Worm (Caenorhabditis elegans) whole organism, mixed stage, embryonic: ENCODE data around the gene set-5.

Experiments
- M03D4.4 ChIP-seq: sonication (generic microtip); optimal IDR thresholded peaks from 2 replicates; lab custom pipeline; 2017; ENCODE audit warnings: mild to moderate bottlenecking, missing genetic modification characterization, missing compliant biosample characterization
- bed-3 ChIP-seq: fragments of 200-800 bp; sonication (Bioruptor generic); optimal IDR thresholded peaks from 3 replicates; lab custom pipeline; 2018; ENCODE audit warnings: mild to moderate bottlenecking, missing genetic modification characterization, moderate library complexity, missing compliant biosample characterization
- blmp-1 ChIP-seq: fragments of 150-350 bp; optimal IDR thresholded peaks from 2 replicates; lab custom pipeline; 2014; ENCODE audit warnings: missing biosample characterization, missing genetic modification characterization
- ceh-39 ChIP-seq: fragments of 150-350 bp; optimal IDR thresholded peaks from 2 replicates; lab custom pipeline; 2014; ENCODE audit warnings: missing biosample characterization, missing genetic modification characterization
- ceh-43 ChIP-seq: fragments of 200-800 bp; sonication (Bioruptor generic); optimal IDR thresholded peaks from 2 replicates; lab custom pipeline; 2018; ENCODE audit warnings: mild to moderate bottlenecking, missing genetic modification characterization, moderate library complexity, missing compliant biosample characterization
- ceh-83 ChIP-seq: fragments of 200-800 bp; sonication (Bioruptor generic); optimal IDR thresholded peaks from 2 replicates; lab custom pipeline; 2018; ENCODE audit warnings: mild to moderate bottlenecking, missing genetic modification characterization, missing compliant biosample characterization
- ces-1 ChIP-seq: fragments of 150-350 bp; optimal IDR thresholded peaks from 2 replicates; lab custom pipeline; 2014; ENCODE audit warnings: missing biosample characterization, missing genetic modification reagents, missing genetic modification characterization
- cnd-1 ChIP-seq: fragments of 200-800 bp; sonication (Bioruptor generic); optimal IDR thresholded peaks from 2 replicates; lab custom pipeline; 2018; ENCODE audit warnings: mild to moderate bottlenecking, missing genetic modification characterization, missing compliant biosample characterization
- drap-1 ChIP-seq: fragments of 200-800 bp; sonication (Bioruptor generic); optimal IDR thresholded peaks from 3 replicates; lab custom pipeline; 2018; ENCODE audit warnings: mild to moderate bottlenecking, missing genetic modification characterization, missing compliant biosample characterization
- elt-3 ChIP-seq: fragments of 150-350 bp; optimal IDR thresholded peaks from 2 replicates; lab custom pipeline; 2014; ENCODE audit warnings: missing biosample characterization, missing genetic modification characterization
- flh-1 ChIP-seq: fragments of 200-800 bp; sonication (Bioruptor generic); optimal IDR thresholded peaks from 2 replicates; lab custom pipeline; 2018; ENCODE audit warnings: mild to moderate bottlenecking, missing genetic modification characterization, moderate library complexity, missing compliant biosample characterization
- ham-2 ChIP-seq: fragments of 200-800 bp; sonication (Bioruptor generic); optimal IDR thresholded peaks from 2 replicates; lab custom pipeline; 2018; ENCODE audit warnings: mild to moderate bottlenecking, missing genetic modification characterization, missing compliant biosample characterization
- hlh-1 ChIP-seq: fragments of 150-350 bp; optimal IDR thresholded peaks from 2 replicates; lab custom pipeline; 2014; ENCODE audit warnings: missing biosample characterization, missing genetic modification reagents, missing genetic modification characterization
- lin-13 ChIP-seq: fragments of 150-350 bp; optimal IDR thresholded peaks from 2 replicates; lab custom pipeline; 2014; ENCODE audit warnings: missing biosample characterization, missing genetic modification characterization
- lin-32 ChIP-seq: fragments of 200-800 bp; sonication (Bioruptor generic); optimal IDR thresholded peaks from 2 replicates; lab custom pipeline; 2018; ENCODE audit warnings: mild to moderate bottlenecking, missing genetic modification characterization, missing compliant biosample characterization
- lsy-2 ChIP-seq: fragments of 150-350 bp; optimal IDR thresholded peaks from 2 replicates; lab custom pipeline; 2014; ENCODE audit warnings: missing biosample characterization, missing genetic modification characterization
- mab-5 ChIP-seq: fragments of 150-350 bp; optimal IDR thresholded peaks from 2 replicates; lab custom pipeline; 2014; ENCODE audit warnings: missing biosample characterization, missing genetic modification characterization
- mep-1 ChIP-seq: fragments of 150-350 bp; optimal IDR thresholded peaks from 2 replicates; lab custom pipeline; 2017; ENCODE audit warnings: missing biosample characterization, missing genetic modification reagents, missing genetic modification characterization, inconsistent platforms
- mls-2 ChIP-seq: sonication (generic microtip); optimal IDR thresholded peaks from 2 replicates; lab custom pipeline; 2016; ENCODE audit warnings: mild to moderate bottlenecking, missing genetic modification characterization, moderate library complexity, missing compliant biosample characterization
- nhr-12 ChIP-seq: fragments of 150-350 bp; optimal IDR thresholded peaks from 2 replicates; lab custom pipeline; 2014; ENCODE audit warnings: missing biosample characterization, missing genetic modification characterization
- nhr-2 ChIP-seq: fragments of 150-350 bp; optimal IDR thresholded peaks from 2 replicates; lab custom pipeline; 2014; ENCODE audit warnings: missing biosample characterization, missing genetic modification characterization
- nhr-237 ChIP-seq: fragments of 150-350 bp; optimal IDR thresholded peaks from 2 replicates; lab custom pipeline; 2014; ENCODE audit warnings: missing biosample characterization, missing genetic modification characterization
- nhr-28 ChIP-seq: fragments of 150-350 bp; optimal IDR thresholded peaks from 2 replicates; lab custom pipeline; 2014; ENCODE audit warnings: missing biosample characterization, missing genetic modification characterization
- nhr-76 ChIP-seq: sonication (generic microtip); optimal IDR thresholded peaks from 2 replicates; lab custom pipeline; 2017; ENCODE audit warnings: missing biosample characterization, missing genetic modification characterization
- pha-4 ChIP-seq: fragments of 150-350 bp; optimal IDR thresholded peaks from 2 replicates; lab custom pipeline; 2018; ENCODE audit warnings: missing biosample characterization, missing genetic modification reagents, missing genetic modification characterization
- snpc-4 ChIP-seq: fragments of 150-350 bp; optimal IDR thresholded peaks from 2 replicates; lab custom pipeline; 2014; ENCODE audit warnings: missing biosample characterization, missing genetic modification characterization
- sptf-1 ChIP-seq: sonication (generic microtip); optimal IDR thresholded peaks from 2 replicates; lab custom pipeline; 2017; ENCODE audit warnings: mild to moderate bottlenecking, missing genetic modification characterization, moderate library complexity, missing compliant biosample characterization
- tbx-8 ChIP-seq: fragments of 200-800 bp; sonication (Bioruptor generic); optimal IDR thresholded peaks from 2 replicates; lab custom pipeline; 2018; ENCODE audit warnings: mild to moderate bottlenecking, missing genetic modification characterization, moderate library complexity, missing compliant biosample characterization
- unc-120 ChIP-seq: sonication (generic microtip); optimal IDR thresholded peaks from 2 replicates; lab custom pipeline; 2017; ENCODE audit warnings: missing genetic modification characterization, missing compliant biosample characterization; ENCODE audit not compliant: poor library complexity, severe bottlenecking
- unc-62 ChIP-seq: fragments of 150-350 bp; optimal IDR thresholded peaks from 2 replicates; lab custom pipeline; 2014; ENCODE audit warnings: missing biosample characterization, missing genetic modification reagents, missing genetic modification characterization
- zip-8 ChIP-seq: fragments of 150-350 bp; optimal IDR thresholded peaks from 2 replicates; lab custom pipeline; 2014; ENCODE audit warnings: missing biosample characterization, missing genetic modification characterization
- ztf-11 ChIP-seq: fragments of 150-350 bp; optimal IDR thresholded peaks from 2 replicates; lab custom pipeline; 2014; ENCODE audit warnings: missing biosample characterization, missing genetic modification characterization

set-5 gene

DNA sequence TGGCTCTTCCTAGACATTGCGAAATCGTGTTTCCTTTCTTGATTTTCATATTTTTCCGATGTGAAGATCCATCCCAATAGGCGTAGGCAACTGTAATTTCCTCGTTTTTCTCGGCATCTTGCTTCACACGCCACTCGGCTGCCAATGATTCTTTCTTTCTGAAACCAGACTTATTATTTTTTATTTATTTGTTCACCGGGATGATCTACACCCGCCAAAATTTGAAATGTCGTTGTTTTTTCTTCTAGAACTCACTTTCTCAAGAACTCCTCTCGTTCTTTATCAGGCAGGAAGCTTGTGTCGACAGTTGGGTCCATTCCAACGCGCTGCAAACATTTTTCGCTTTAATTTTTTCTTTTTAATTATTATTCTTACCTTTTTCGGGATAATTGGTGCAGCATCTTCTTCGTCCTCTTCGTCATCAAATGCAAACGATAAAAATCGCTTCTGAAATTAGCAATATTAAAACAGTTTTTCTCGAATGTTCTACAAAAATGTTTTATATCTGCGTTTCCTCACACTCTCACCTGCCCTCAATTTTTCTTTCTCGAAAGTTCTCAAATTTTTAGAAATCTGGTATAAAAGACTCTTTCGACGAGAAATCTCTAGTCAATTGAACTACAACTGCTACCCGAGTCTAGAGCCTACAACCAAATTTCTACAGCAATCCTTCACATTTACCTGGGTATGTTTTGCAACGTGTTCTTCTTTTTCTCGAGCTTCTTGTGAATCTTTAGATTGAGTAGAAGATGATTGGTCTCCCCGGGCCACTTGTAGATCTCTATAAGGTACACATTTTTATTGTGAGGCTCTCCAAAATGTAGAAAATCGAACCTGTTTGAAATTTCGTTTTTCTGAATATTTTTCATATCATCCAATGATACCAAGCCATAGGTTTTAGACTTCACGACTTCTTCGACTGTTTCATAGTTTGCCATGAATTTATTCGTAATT, 14.1 kb upstream of the set-5 start, which contains the start of gene hsp-90:
Gene hsp-90 (plus strand): TSS at position 560 of the 954 bp plus-strand sequence.
- TF ChIP-seq nhr-28 (tag; lab: Kevin White, UChicago) (no peak), ham-2 (GFP tag; lab: Kevin White, UChicago) (no peak)

DNA sequence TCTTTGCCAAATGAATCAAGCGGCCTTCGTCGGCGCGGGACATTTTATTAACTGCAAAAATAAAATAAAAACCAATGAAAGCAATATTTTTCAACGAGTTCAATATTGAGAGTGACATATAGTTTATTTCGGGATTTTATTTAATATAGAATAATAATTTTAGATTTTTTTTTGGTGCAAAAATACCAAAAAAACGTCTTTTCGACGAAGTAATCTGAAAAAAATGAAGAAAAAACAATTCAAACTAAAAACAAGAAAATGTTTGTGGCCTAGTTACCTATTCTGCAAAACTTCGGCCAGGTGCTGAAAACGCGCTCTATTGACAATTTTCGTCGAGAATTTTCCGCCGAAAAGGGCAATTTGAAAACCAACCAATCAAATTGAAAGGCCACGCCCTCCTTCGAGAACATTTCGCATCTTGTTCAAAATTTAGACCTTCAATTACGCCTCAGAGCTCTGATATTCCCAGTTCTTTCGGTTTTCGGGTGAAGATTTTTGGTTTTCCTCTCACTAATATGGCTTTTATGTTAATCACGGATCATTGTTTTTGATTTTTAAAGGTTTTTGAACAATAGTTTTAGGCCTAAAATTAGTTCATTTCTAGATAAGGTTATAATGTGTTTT, 13.2 kb upstream of the set-5 start, which contains the start of gene C47E8.4:
Gene C47E8.4 (minus strand): TSS at position 51 of the 624 bp plus-strand sequence.
- TF ChIP-seq ces-1 (peak; percentile 99), nhr-76 (tag; lab: Kevin White, UChicago) (no peak), nhr-237 (tag; lab: Kevin White, UChicago) (peak; percentile 97), snpc-4 (tag; lab: Kevin White, UChicago) (no peak), ham-2 (GFP tag; lab: Kevin White, UChicago) (no peak), cnd-1 (tag; lab: Kevin White, UChicago) (peak; percentile 65), ceh-43 (GFP tag; lab: Kevin White, UChicago) (peak; percentile 28), blmp-1 (tag; lab: Kevin White, UChicago) (peak; percentile 0), lin-13 (tag; lab: Kevin White, UChicago) (peak; percentile 98), nhr-2 (peak; percentile 62), mep-1 (tag; lab: Kevin White, UChicago) (peak; percentile 99), ceh-83 (GFP tag; lab: Kevin White, UChicago) (peak; percentile 73), sptf-1 (tag; lab: Kevin White, UChicago) (peak; percentile 83), mls-2 (tag; lab: Kevin White, UChicago) (peak; percentile 58), lsy-2 (tag; lab: Kevin White, UChicago) (peak; percentile 92), M03D4.4 (tag; lab: Kevin White, UChicago) (no peak), tbx-8 (GFP tag; lab: Kevin White, UChicago) (no peak), hlh-1 (tag; lab: Kevin White, UChicago) (peak; percentile 72), nhr-12 (no peak), drap-1 (GFP tag; lab: Kevin White, UChicago) (peak; percentile 86), unc-62 (GFP tag; lab: Kevin White, UChicago) (peak; percentile 92), flh-1 (GFP tag; lab: Kevin White, UChicago) (no peak), pha-4 (peak; percentile 97), ztf-11 (tag; lab: Kevin White, UChicago) (peak; percentile 36), bed-3 (GFP tag; lab: Kevin White, UChicago) (peak; percentile 56), elt-3 (tag; lab: Kevin White, UChicago) (peak; percentile 50), ceh-39 (tag; lab: Kevin White, UChicago) (peak; percentile 91), unc-120 (tag; lab: Kevin White, UChicago) (peak; percentile 92)

DNA sequence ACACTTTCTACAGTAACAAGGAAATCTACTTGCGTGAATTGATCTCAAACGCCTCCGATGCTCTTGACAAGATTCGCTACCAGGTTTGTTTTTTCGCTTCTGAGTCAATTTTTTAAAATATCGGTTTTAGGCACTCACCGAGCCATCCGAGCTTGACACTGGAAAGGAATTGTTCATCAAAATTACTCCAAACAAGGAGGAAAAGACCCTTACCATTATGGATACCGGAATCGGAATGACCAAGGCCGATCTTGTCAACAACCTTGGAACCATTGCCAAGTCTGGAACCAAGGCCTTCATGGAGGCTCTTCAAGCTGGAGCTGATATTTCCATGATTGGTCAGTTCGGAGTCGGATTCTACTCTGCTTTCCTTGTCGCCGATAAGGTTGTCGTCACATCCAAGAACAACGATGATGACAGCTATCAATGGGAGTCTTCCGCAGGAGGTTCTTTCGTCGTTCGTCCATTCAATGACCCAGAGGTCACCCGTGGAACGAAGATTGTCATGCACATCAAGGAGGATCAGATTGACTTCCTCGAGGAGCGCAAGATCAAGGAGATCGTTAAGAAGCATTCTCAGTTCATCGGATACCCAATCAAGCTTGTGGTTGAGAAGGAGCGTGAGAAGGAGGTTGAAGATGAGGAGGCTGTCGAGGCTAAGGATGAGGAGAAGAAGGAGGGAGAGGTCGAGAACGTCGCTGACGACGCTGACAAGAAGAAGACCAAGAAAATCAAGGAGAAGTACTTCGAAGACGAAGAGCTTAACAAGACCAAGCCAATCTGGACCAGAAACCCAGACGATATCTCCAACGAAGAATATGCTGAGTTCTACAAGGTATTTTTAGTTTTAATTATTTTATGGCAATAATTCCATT, 12.3 kb upstream of the set-5 start:
- TF ChIP-seq ceh-83 (GFP tag; lab: Kevin White, UChicago) (no peak), zip-8 (no peak), M03D4.4 (tag; lab: Kevin White, UChicago) (no peak), snpc-4 (tag; lab: Kevin White, UChicago) (no peak), mls-2 (tag; lab: Kevin White, UChicago) (no peak), tbx-8 (GFP tag; lab: Kevin White, UChicago) (no peak), nhr-76 (tag; lab: Kevin White, UChicago) (no peak), lin-32 (GFP tag; lab: Kevin White, UChicago) (no peak), cnd-1 (tag; lab: Kevin White, UChicago) (no peak), drap-1 (GFP tag; lab: Kevin White, UChicago) (no peak), bed-3 (GFP tag; lab: Kevin White, UChicago) (no peak), mep-1 (tag; lab: Kevin White, UChicago) (no peak), lin-13 (tag; lab: Kevin White, UChicago) (no peak), elt-3 (tag; lab: Kevin White, UChicago) (no peak), lsy-2 (tag; lab: Kevin White, UChicago) (no peak), nhr-28 (tag; lab: Kevin White, UChicago) (no peak), mab-5 (tag; lab: Kevin White, UChicago) (no peak)
- TF ChIP-seq, all 35 proteins: peak for 0
